Fruit fly (Drosophila melanogaster): ENCODE results near the gene CG34296.

DNA sequence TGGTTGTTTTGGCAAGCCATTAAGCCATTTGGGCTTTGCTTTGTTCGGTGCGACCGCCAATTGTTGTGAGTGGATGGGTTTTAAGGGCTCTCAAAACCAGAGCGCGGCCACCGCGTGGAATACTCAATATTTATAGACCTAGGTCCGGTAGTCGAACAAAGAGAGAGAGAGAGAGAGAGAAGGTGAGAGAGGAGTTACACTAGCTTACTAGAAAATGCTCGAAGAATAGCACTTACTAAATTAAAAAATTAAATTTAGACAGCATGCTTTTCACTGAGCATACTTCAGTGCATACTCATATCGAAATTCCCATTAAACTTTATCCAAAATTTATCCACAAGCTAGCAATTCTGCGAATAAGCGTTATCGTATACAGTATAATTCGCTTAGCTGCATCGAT is 37.7 kb downstream of the CG34296 start:
- TF ChIP-seq Sin3A (optimal IDR thresholded peaks at IDR 0.05) (no peak), h (optimal IDR thresholded peaks at IDR 0.05) (no peak), insv (optimal IDR thresholded peaks at IDR 0.05) (no peak), ttk (optimal IDR thresholded peaks at IDR 0.05) (no peak), psq (optimal IDR thresholded peaks at IDR 0.05) (no peak)
